Worm (Caenorhabditis elegans): ENCODE measurements around the gene F41H10.1.

The F41H10.1 gene

ce11 chrIV:5400609-5401008 lies 17.9 kb downstream of the F41H10.1 start, which contains the start of gene ZK616.1:
ZK616.1 (plus strand) TSS chrIV:5400909.
- no peak for TF ChIP-seq ctbp-1 (GFP tag; IDR thresholded peaks at IDR 0.05)
- no peak for TF ChIP-seq ceh-44 (GFP tag; IDR thresholded peaks at IDR 0.05)
- no peak for TF ChIP-seq spr-3 (GFP tag; optimal IDR thresholded peaks at IDR 0.05)
- TF ChIP-seq ces-1 (GFP tag; optimal IDR thresholded peaks at IDR 0.05) = no peak
- TF ChIP-seq T20F7.1 (GFP tag; optimal IDR thresholded peaks at IDR 0.05) = no peak
- no peak for TF ChIP-seq nhr-77 (tag; optimal IDR thresholded peaks at IDR 0.05)
- peak in 1 of 2 experiments; percentile 16 for TF ChIP-seq unc-62 (GFP tag; optimal IDR thresholded peaks at IDR 0.05 in 1 of 2)
- no peak for TF ChIP-seq unc-62 (tag; optimal IDR thresholded peaks at IDR 0.05)
- no peak for TF ChIP-seq duxl-1 (tag; optimal IDR thresholded peaks at IDR 0.05; ENCODE audit: poor library complexity)

ce11 chrIV:5405345-5405744 lies 22.6 kb downstream of the F41H10.1 start, which contains the start of gene ZK616.61:
ZK616.61 (plus strand) TSS chrIV:5405645.
- TF ChIP-seq php-3 (GFP tag; IDR thresholded peaks at IDR 0.05) = no peak
- TF ChIP-seq lin-1 (GFP tag; IDR thresholded peaks at IDR 0.05) = no peak
- no peak for TF ChIP-seq T20F7.1 (GFP tag; optimal IDR thresholded peaks at IDR 0.05)
- TF ChIP-seq lin-39 (tag; optimal IDR thresholded peaks at IDR 0.05) = no peak
- TF ChIP-seq aly-2 (tag; optimal IDR thresholded peaks at IDR 0.05) = no peak

ce11 chrIV:5409112-5409511 lies 26.4 kb downstream of the F41H10.1 start:
- TF ChIP-seq ZK337.2 (GFP tag; IDR thresholded peaks at IDR 0.05) = no peak
- TF ChIP-seq unc-62 (GFP tag; optimal IDR thresholded peaks at IDR 0.05 in 1 of 2) = peak in 1 of 2 experiments; percentile 95
- no peak for TF ChIP-seq unc-62 (tag; optimal IDR thresholded peaks at IDR 0.05)
- no peak for TF ChIP-seq nhr-6 (tag; optimal IDR thresholded peaks at IDR 0.05)
- TF ChIP-seq skn-1 (tag; optimal IDR thresholded peaks at IDR 0.05) = no peak
- no peak for TF ChIP-seq nhr-76 (tag; optimal IDR thresholded peaks at IDR 0.05)
- TF ChIP-seq Y5F2A.4 (GFP tag; optimal IDR thresholded peaks at IDR 0.05) = no peak

DNA sequence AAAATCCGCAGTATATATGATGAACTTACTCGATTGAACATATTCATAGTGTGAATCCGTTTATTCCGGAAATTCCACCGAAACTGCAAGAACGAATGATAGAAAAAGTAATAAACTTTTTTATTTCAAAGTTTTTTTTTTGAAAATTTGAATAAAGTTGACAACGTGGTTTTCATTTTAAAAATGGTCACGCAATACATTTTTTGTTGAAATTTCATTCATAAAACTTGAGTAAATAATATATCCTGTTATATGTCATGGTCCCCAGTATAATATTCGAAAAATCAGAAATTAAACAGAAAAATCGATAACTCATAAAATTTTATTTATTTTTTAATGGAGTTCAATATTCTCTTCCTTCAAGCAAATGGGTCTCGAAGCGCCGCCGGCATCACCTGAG lies 28.4 kb downstream of the F41H10.1 start, which contains the start of gene ZK616.65:
TSS of gene ZK616.65 (minus strand) at position 101 of the 400 bp plus-strand sequence.
- TF ChIP-seq ctbp-1 (GFP tag; IDR thresholded peaks at IDR 0.05) = no peak
- no peak for TF ChIP-seq lin-1 (GFP tag; IDR thresholded peaks at IDR 0.05)
- no peak for TF ChIP-seq spr-1 (tag; optimal IDR thresholded peaks at IDR 0.05)
- TF ChIP-seq gei-8 (GFP tag; optimal IDR thresholded peaks at IDR 0.05) = no peak
- no peak for TF ChIP-seq madf-5 (GFP tag; IDR thresholded peaks at IDR 0.05)
- no peak for TF ChIP-seq nhr-42 (GFP tag; IDR thresholded peaks at IDR 0.05)
- TF ChIP-seq ceh-62 (tag; optimal IDR thresholded peaks at IDR 0.05) = no peak
- TF ChIP-seq mep-1 (tag; optimal IDR thresholded peaks at IDR 0.05) = no peak
- TF ChIP-seq ZK546.5 (tag; optimal IDR thresholded peaks at IDR 0.05) = no peak
- no peak for TF ChIP-seq duxl-1 (tag; optimal IDR thresholded peaks at IDR 0.05; ENCODE audit: poor library complexity)
- TF ChIP-seq skn-1 (tag; optimal IDR thresholded peaks at IDR 0.05) = no peak
- TF ChIP-seq ceh-44 (GFP tag; IDR thresholded peaks at IDR 0.05) = no peak
- no peak for TF ChIP-seq Y48G9A.11 (GFP tag; IDR thresholded peaks at IDR 0.05)

ce11 chrIV:5411641-5412337 lies 29.1 kb downstream of the F41H10.1 start, which contains the start of gene ZK616.8:
ZK616.8 (minus strand) TSS chrIV:5412193.
- TF ChIP-seq ceh-44 (GFP tag; IDR thresholded peaks at IDR 0.05) (no peak), ceh-28 (tag; optimal IDR thresholded peaks at IDR 0.05) (peak; percentile 85)

DNA sequence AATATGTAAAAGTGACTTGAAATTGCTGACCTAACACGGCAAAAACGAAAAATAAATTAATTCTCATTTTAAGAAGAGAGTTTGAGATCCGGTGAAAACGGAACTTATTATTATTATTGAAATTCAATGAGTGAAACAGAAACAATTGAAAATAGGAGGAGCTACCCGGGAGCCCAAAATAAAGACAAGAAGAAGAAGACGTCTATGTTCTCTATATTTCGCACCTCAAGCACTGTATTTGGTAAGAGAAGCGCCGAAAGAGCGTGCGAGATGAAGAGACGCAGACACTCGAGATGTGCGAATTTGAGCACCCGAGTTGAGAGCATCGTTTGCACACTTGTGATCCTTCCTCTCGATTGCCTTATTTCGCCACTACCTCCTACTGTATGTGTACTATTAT lies 33.0 kb downstream of the F41H10.1 start, which contains the start of gene spp-7:
TSS of gene spp-7 (minus strand) at position 101 of the 400 bp plus-strand sequence.
- TF ChIP-seq lin-29 (GFP tag; IDR thresholded peaks at IDR 0.05) (no peak), spr-3 (GFP tag; optimal IDR thresholded peaks at IDR 0.05) (no peak), unc-39 (tag; optimal IDR thresholded peaks at IDR 0.05) (no peak), ceh-62 (tag; optimal IDR thresholded peaks at IDR 0.05) (no peak), nhr-111 (GFP tag; optimal IDR thresholded peaks at IDR 0.05) (no peak), mxl-2 (GFP tag; conservative IDR thresholded peaks at IDR 0.05) (no peak), zip-2 (tag; optimal IDR thresholded peaks at IDR 0.05) (no peak), ceh-20 (GFP tag; IDR thresholded peaks at IDR 0.05) (no peak), ceh-44 (GFP tag; IDR thresholded peaks at IDR 0.05) (no peak), madf-5 (GFP tag; IDR thresholded peaks at IDR 0.05) (no peak), lin-15B (tag; optimal IDR thresholded peaks at IDR 0.05) (no peak), nhr-77 (tag; optimal IDR thresholded peaks at IDR 0.05) (no peak), zip-11 (GFP tag; IDR thresholded peaks at IDR 0.05) (no peak), dve-1 (tag; optimal IDR thresholded peaks at IDR 0.05; ENCODE audit: insufficient read depth) (no peak), ceh-32 (tag; optimal IDR thresholded peaks at IDR 0.05; ENCODE audit: poor library complexity) (no peak), nhr-25 (tag; optimal IDR thresholded peaks at IDR 0.05; ENCODE audit: borderline replicate concordance, insufficient read depth) (no peak), Y48G9A.11 (GFP tag; IDR thresholded peaks at IDR 0.05) (no peak)

All from whole organism, L4 larva.